Worm (Caenorhabditis elegans): ENCODE measurements around the gene nova-1.

The nova-1 gene

ce11 chrV:18043271-18043670 is 38.5 kb downstream of the nova-1 start, which contains the start of gene ebp-1 (continued):
- no peak for TF ChIP-seq chd-7 (tag; optimal IDR thresholded peaks at IDR 0.05)
- TF ChIP-seq K12H6.12 (tag; optimal IDR thresholded peaks at IDR 0.05) = no peak
- TF ChIP-seq Y95B8A.8 (GFP tag; IDR thresholded peaks at IDR 0.05) = no peak
- no peak for TF ChIP-seq nfya-2 (GFP tag; IDR thresholded peaks at IDR 0.05)

- no peak for TF ChIP-seq egrh-3 (GFP tag; IDR thresholded peaks at IDR 0.05)
- TF ChIP-seq ztf-3 (GFP tag; optimal IDR thresholded peaks at IDR 0.05) = no peak
Measured at ce11 chrV:18022179-18022578, 59.6 kb downstream of the nova-1 start, which contains the start of gene prp-6. prp-6 (plus strand) TSS chrV:18022479.

ce11 chrV:18021464-18021863 is 60.3 kb downstream of the nova-1 start:
- no peak for TF ChIP-seq tlf-1 (GFP tag; optimal IDR thresholded peaks at IDR 0.05)
- peak; percentile 80 for TF ChIP-seq mcd-1 (GFP tag; IDR thresholded peaks at IDR 0.05)

Measured in whole organism, young adult.